Fruit fly (Drosophila melanogaster): ENCODE results near the gene CrebA.

CrebA gene

dm6 chr3L:15508233-15508632 is 27.0 kb upstream of the CrebA start, which contains the start of gene CG7841 (continued):
- TF ChIP-seq CG11093 (GFP tag; IDR thresholded peaks at IDR 0.05) (peak; percentile 79; the same call in 2 of the 3 replicates), CG8089 (GFP tag; optimal IDR thresholded peaks at IDR 0.05) (peak; percentile 96), slou (GFP tag; optimal IDR thresholded peaks at IDR 0.05) (peak; percentile 89), CG14014 (GFP tag; IDR thresholded peaks at IDR 0.05) (peak; percentile 96), CG3065 (GFP tag; optimal IDR thresholded peaks at IDR 0.05) (peak; percentile 92), CG4328 (GFP tag; optimal IDR thresholded peaks at IDR 0.05) (peak; percentile 99), CG10654 (GFP tag; optimal IDR thresholded peaks at IDR 0.05) (peak; percentile 96), NFAT (GFP tag; IDR thresholded peaks at IDR 0.05) (no peak; the same call in 1 of the 2 replicates), Trl (optimal IDR thresholded peaks at IDR 0.05) (no peak), Trl (GFP tag; optimal IDR thresholded peaks at IDR 0.05) (peak; percentile 97), gsb (GFP tag; IDR thresholded peaks at IDR 0.05) (peak; percentile 88), CG31365 (tag; optimal IDR thresholded peaks at IDR 0.05) (peak; percentile 94), Ets65A (GFP tag) (peak; percentile 98), p53 (GFP tag; optimal IDR thresholded peaks at IDR 0.05) (peak; percentile 92), da (GFP tag; optimal IDR thresholded peaks at IDR 0.05) (peak; percentile 94), NfI (GFP tag; optimal IDR thresholded peaks at IDR 0.05) (peak; percentile 98), CG2712 (tag; optimal IDR thresholded peaks at IDR 0.05) (peak; percentile 99), pan (optimal IDR thresholded peaks at IDR 0.05) (no peak), pan (GFP tag; optimal IDR thresholded peaks at IDR 0.05 in 1 of 2, IDR thresholded peaks at IDR 0.05 in 1 of 2) (peak in 1 of 2 experiments; percentile 97), CG4730 (GFP tag; IDR thresholded peaks at IDR 0.05) (peak; percentile 84; the same call in 1 of the 2 replicates), CG9609 (GFP tag; optimal IDR thresholded peaks at IDR 0.05) (peak; percentile 96), CG11398 (GFP tag; optimal IDR thresholded peaks at IDR 0.05) (peak; percentile 96), ranshi (GFP tag; IDR thresholded peaks at IDR 0.05) (peak; percentile 96; the same call in 1 of the 2 replicates), unc-4 (GFP tag; IDR thresholded peaks at IDR 0.05; ENCODE audit: partially characterized antibody) (no peak), H2.0 (GFP tag; IDR thresholded peaks at IDR 0.05) (peak; percentile 92), CG6175 (GFP tag; IDR thresholded peaks at IDR 0.05) (no peak; the same call in 1 of the 3 replicates), CG9932 (GFP tag; IDR thresholded peaks at IDR 0.05) (peak; percentile 90), Aef1 (GFP tag; IDR thresholded peaks at IDR 0.05) (peak; percentile 89), dmrt11E (tag; optimal IDR thresholded peaks at IDR 0.05) (peak; percentile 99), hbn (GFP tag; IDR thresholded peaks at IDR 0.05; ENCODE audit: partially characterized antibody) (no peak), CG7928 (GFP tag; optimal IDR thresholded peaks at IDR 0.05) (peak; percentile 83), gt (GFP tag; IDR thresholded peaks at IDR 0.05) (peak; percentile 66), croc (GFP tag; conservative IDR thresholded peaks at IDR 0.05) (peak; percentile 86), CG6683 (GFP tag; optimal IDR thresholded peaks at IDR 0.05) (peak; percentile 97), tin (GFP tag; optimal IDR thresholded peaks at IDR 0.05) (peak; percentile 98), ems (GFP tag; optimal IDR thresholded peaks at IDR 0.05) (peak; percentile 97), Nf-YB (GFP tag; optimal IDR thresholded peaks at IDR 0.05) (peak; percentile 89), ind (GFP tag; optimal IDR thresholded peaks at IDR 0.05) (peak; percentile 96), CG1792 (GFP tag; optimal IDR thresholded peaks at IDR 0.05) (peak; percentile 96), en (GFP tag; optimal IDR thresholded peaks at IDR 0.05) (peak; percentile 97), cad (GFP tag; optimal IDR thresholded peaks at IDR 0.05) (no peak), CG4424 (GFP tag; optimal IDR thresholded peaks at IDR 0.05) (peak; percentile 97), Hey (tag; optimal IDR thresholded peaks at IDR 0.05) (peak; percentile 94), az2 (GFP tag; optimal IDR thresholded peaks at IDR 0.05) (peak; percentile 97), CG13775 (GFP tag; optimal IDR thresholded peaks at IDR 0.05) (peak; percentile 98), sug (tag; optimal IDR thresholded peaks at IDR 0.05) (peak; percentile 99), CG12299 (tag; optimal IDR thresholded peaks at IDR 0.05) (peak; percentile 99), vnd (GFP tag; IDR thresholded peaks at IDR 0.05; ENCODE audit: partially characterized antibody) (no peak), Xbp1 (GFP tag; optimal IDR thresholded peaks at IDR 0.05) (peak; percentile 97), grau (tag; optimal IDR thresholded peaks at IDR 0.05) (peak; percentile 98), CG11504 (tag; optimal IDR thresholded peaks at IDR 0.05) (peak; percentile 97), unpg (GFP tag; optimal IDR thresholded peaks at IDR 0.05) (peak; percentile 99)

Measured in whole organism, embryonic.